Worm (Caenorhabditis elegans) whole organism, mixed stage, embryonic: Measurements from ENCODE around the gene F19C7.2.

Experiments used
- flh-1 ChIP-seq: fragments of 200-800 bp; sonication (Bioruptor generic); optimal IDR thresholded peaks from 2 replicates; lab custom pipeline; 2018; ENCODE audit warnings: mild to moderate bottlenecking, missing genetic modification characterization, moderate library complexity, missing compliant biosample characterization
- mep-1 ChIP-seq: fragments of 150-350 bp; optimal IDR thresholded peaks from 2 replicates; lab custom pipeline; 2017; ENCODE audit warnings: missing biosample characterization, missing genetic modification reagents, missing genetic modification characterization, inconsistent platforms
- nhr-237 ChIP-seq: fragments of 150-350 bp; optimal IDR thresholded peaks from 2 replicates; lab custom pipeline; 2014; ENCODE audit warnings: missing biosample characterization, missing genetic modification characterization
- nhr-28 ChIP-seq: fragments of 150-350 bp; optimal IDR thresholded peaks from 2 replicates; lab custom pipeline; 2014; ENCODE audit warnings: missing biosample characterization, missing genetic modification characterization
- snpc-4 ChIP-seq: fragments of 150-350 bp; optimal IDR thresholded peaks from 2 replicates; lab custom pipeline; 2014; ENCODE audit warnings: missing biosample characterization, missing genetic modification characterization
- unc-39 ChIP-seq: fragments of 150-350 bp; optimal IDR thresholded peaks from 2 replicates; lab custom pipeline; 2014; ENCODE audit warnings: missing biosample characterization, missing genetic modification characterization
- unc-62 ChIP-seq: fragments of 150-350 bp; optimal IDR thresholded peaks from 2 replicates; lab custom pipeline; 2014; ENCODE audit warnings: missing biosample characterization, missing genetic modification reagents, missing genetic modification characterization
- ztf-11 ChIP-seq: fragments of 150-350 bp; optimal IDR thresholded peaks from 2 replicates; lab custom pipeline; 2014; ENCODE audit warnings: missing biosample characterization, missing genetic modification characterization

- no peak for TF ChIP-seq unc-39 (tag; lab: Kevin White, UChicago)
- no peak for TF ChIP-seq nhr-237 (tag; lab: Kevin White, UChicago)
- TF ChIP-seq snpc-4 (tag; lab: Kevin White, UChicago), result no peak
- no peak for TF ChIP-seq nhr-28 (tag; lab: Kevin White, UChicago)
- TF ChIP-seq mep-1 (tag; lab: Kevin White, UChicago), result no peak
- TF ChIP-seq unc-62 (GFP tag; lab: Kevin White, UChicago), result no peak
- no peak for TF ChIP-seq flh-1 (GFP tag; lab: Kevin White, UChicago)
- no peak for TF ChIP-seq ztf-11 (tag; lab: Kevin White, UChicago)
These were observed 2.9 kb upstream of the F19C7.2 start, which contains the start of gene F19C7.3 for ce11 chrIV:4596824-4597223.
